Worm (Caenorhabditis elegans) whole organism, L1 larva: ENCODE measurements around the gene dct-8.
"Not testable (repeated sequence)": the region's sequence is repeated elsewhere in the genome, so short reads cannot be mapped to it uniquely, and the experiment has no call there.

ENCODE experiments used
- C16A3.4 ChIP-seq: fragments of 150-350 bp; optimal IDR thresholded peaks from 2 replicates; lab custom pipeline; 2014; ENCODE audit warnings: missing biosample characterization, missing genetic modification characterization
- ceh-8 ChIP-seq: fragments of 200-800 bp; sonication (Bioruptor generic); optimal IDR thresholded peaks from 2 replicates; lab custom pipeline; 2018; ENCODE audit warnings: mild to moderate bottlenecking, missing genetic modification characterization, moderate library complexity, missing compliant biosample characterization
- ceh-88 ChIP-seq: fragments of 200-800 bp; sonication (Bioruptor generic); IDR thresholded peaks from 2 replicates; pipeline ENCODE4 v1.3.6; 2022; ENCODE audit warnings: missing genetic modification characterization, missing compliant biosample characterization
- dpl-1 ChIP-seq, 3 experiments: fragments of 150-350 bp in 2 of 3; sonication (generic microtip) in 1 of 3; optimal IDR thresholded peaks; 2 replicates each; lab custom pipeline; 2014 to 2017; ENCODE audit warnings: missing biosample characterization in 3 of 3, missing genetic modification characterization in 3 of 3, missing genetic modification reagents in 3 of 3
- dsc-1 ChIP-seq: sonication (generic microtip); optimal IDR thresholded peaks from 2 replicates; lab custom pipeline; 2016; ENCODE audit warnings: mild to moderate bottlenecking, missing genetic modification characterization, missing compliant biosample characterization
- egl-13 ChIP-seq: sonication (generic microtip); optimal IDR thresholded peaks from 2 replicates; lab custom pipeline; 2016; ENCODE audit warnings: missing genotype, missing genetic modification reagents, missing genetic modification characterization, missing compliant biosample characterization
- elt-2 ChIP-seq: sonication (generic microtip); optimal IDR thresholded peaks from 2 replicates; lab custom pipeline; 2016; ENCODE audit warnings: missing genetic modification characterization, mild to moderate bottlenecking, inconsistent platforms, missing compliant biosample characterization, missing genetic modification reagents
- fkh-10 ChIP-seq: sonication (generic microtip); optimal IDR thresholded peaks from 2 replicates; lab custom pipeline; 2017; ENCODE audit warnings: missing biosample characterization, missing genetic modification reagents, missing genetic modification characterization
- fkh-8 ChIP-seq: sonication (generic microtip); optimal IDR thresholded peaks from 2 replicates; lab custom pipeline; 2016; ENCODE audit warnings: mild to moderate bottlenecking, missing genetic modification characterization, missing compliant biosample characterization
- fos-1 ChIP-seq: fragments of 150-350 bp; optimal IDR thresholded peaks from 2 replicates; lab custom pipeline; 2014; ENCODE audit warnings: missing biosample characterization, missing genetic modification characterization
- hpl-2 ChIP-seq: fragments of 150-350 bp; optimal IDR thresholded peaks from 2 replicates; lab custom pipeline; 2014; ENCODE audit warnings: missing biosample characterization, missing genetic modification reagents, missing genetic modification characterization
- irx-1 ChIP-seq: sonication (generic microtip); optimal IDR thresholded peaks from 2 replicates; lab custom pipeline; 2016; ENCODE audit warnings: missing genetic modification characterization, missing compliant biosample characterization
- jun-1 ChIP-seq: fragments of 150-350 bp; optimal IDR thresholded peaks from 2 replicates; lab custom pipeline; 2014; ENCODE audit warnings: missing biosample characterization, missing genetic modification reagents, missing genetic modification characterization
- lin-14 ChIP-seq: fragments of 200-800 bp; sonication (Bioruptor generic); optimal IDR thresholded peaks from 2 replicates; lab custom pipeline; 2018; ENCODE audit warnings: mild to moderate bottlenecking, missing genetic modification characterization, moderate library complexity, missing compliant biosample characterization
- lin-15B ChIP-seq: fragments of 150-350 bp; sonication (generic microtip); optimal IDR thresholded peaks from 3 replicates; lab custom pipeline; 2014; ENCODE audit warnings: missing biosample characterization, missing genetic modification characterization
- lin-35 ChIP-seq, 2 experiments: fragments of 150-350 bp; optimal IDR thresholded peaks; 2 replicates each; lab custom pipeline; 2014; ENCODE audit warnings: missing biosample characterization in 2 of 2, missing genetic modification characterization in 2 of 2, missing genetic modification reagents in 2 of 2
- lin-39 ChIP-seq: fragments of 150-350 bp; optimal IDR thresholded peaks from 2 replicates; lab custom pipeline; 2014; ENCODE audit warnings: missing biosample characterization, missing genetic modification reagents, missing genetic modification characterization
- mep-1 ChIP-seq: fragments of 150-350 bp; optimal IDR thresholded peaks from 2 replicates; lab custom pipeline; 2014; ENCODE audit warnings: missing biosample characterization, missing genetic modification characterization
- nhr-20 ChIP-seq: sonication (generic microtip); optimal IDR thresholded peaks from 2 replicates; lab custom pipeline; 2016; ENCODE audit warnings: mild to moderate bottlenecking, missing genetic modification characterization, missing compliant biosample characterization
- nhr-71 ChIP-seq: sonication (generic microtip); optimal IDR thresholded peaks from 2 replicates; lab custom pipeline; 2016; ENCODE audit warnings: mild to moderate bottlenecking, missing genetic modification characterization, moderate library complexity, missing compliant biosample characterization
- nhr-77 ChIP-seq: fragments of 150-350 bp; optimal IDR thresholded peaks from 2 replicates; lab custom pipeline; 2014; ENCODE audit warnings: missing biosample characterization, missing genetic modification characterization
- nhr-84 ChIP-seq: sonication (generic microtip); optimal IDR thresholded peaks from 2 replicates; lab custom pipeline; 2017; ENCODE audit warnings: missing biosample characterization, missing genetic modification characterization
- nhr-90 ChIP-seq: sonication (generic microtip); optimal IDR thresholded peaks from 2 replicates; lab custom pipeline; 2016; ENCODE audit warnings: mild to moderate bottlenecking, missing genetic modification characterization, missing compliant biosample characterization; ENCODE audit not compliant: poor library complexity
- pqm-1 ChIP-seq: sonication (generic microtip); optimal IDR thresholded peaks from 3 replicates; lab custom pipeline; 2017; ENCODE audit warnings: missing biosample characterization, missing genetic modification characterization
- sox-4 ChIP-seq: sonication (generic microtip); optimal IDR thresholded peaks from 2 replicates; lab custom pipeline; 2016; ENCODE audit warnings: missing genetic modification characterization, missing compliant biosample characterization
- unc-130 ChIP-seq: fragments of 150-350 bp; optimal IDR thresholded peaks from 2 replicates; lab custom pipeline; 2017; ENCODE audit warnings: missing biosample characterization, missing genetic modification characterization, inconsistent platforms
- zag-1 ChIP-seq: fragments of 150-350 bp; optimal IDR thresholded peaks from 2 replicates; lab custom pipeline; 2014; ENCODE audit warnings: missing biosample characterization, missing genetic modification characterization
- zip-4 ChIP-seq: fragments of 200-800 bp; sonication (Bioruptor generic); optimal IDR thresholded peaks from 2 replicates; lab custom pipeline; 2018; ENCODE audit warnings: mild to moderate bottlenecking, missing genetic modification characterization, moderate library complexity, missing compliant biosample characterization

Gene dct-8

DNA sequence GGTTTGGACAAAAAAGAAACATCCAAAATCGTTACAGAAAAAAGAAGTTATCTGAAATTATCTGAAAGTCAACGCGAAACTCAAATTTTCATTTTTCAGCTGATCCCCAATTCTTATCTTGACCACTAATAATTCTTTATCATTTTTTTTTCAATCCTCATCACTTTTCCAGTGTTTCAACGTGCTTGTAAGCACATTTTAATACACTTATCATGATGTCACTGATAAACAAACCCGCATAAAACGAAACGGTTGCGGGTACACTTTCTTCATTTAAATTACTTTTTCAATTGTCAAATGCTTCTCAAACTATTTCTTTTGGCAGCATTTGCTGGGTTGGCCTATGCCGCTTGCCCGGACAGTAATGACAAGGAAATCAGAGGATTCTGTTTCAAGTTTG is 27.0 kb downstream of the dct-8 start, which contains the start of gene clec-67:
TSS of gene clec-67 (plus strand) at position 268 of the 400 bp plus-strand sequence.
- TF ChIP-seq nhr-77 (tag; lab: Kevin White, UChicago) (no peak), elt-2 (tag; lab: Kevin White, UChicago) (peak; percentile 94), pqm-1 (tag; lab: Kevin White, UChicago) (peak; percentile 21)

DNA sequence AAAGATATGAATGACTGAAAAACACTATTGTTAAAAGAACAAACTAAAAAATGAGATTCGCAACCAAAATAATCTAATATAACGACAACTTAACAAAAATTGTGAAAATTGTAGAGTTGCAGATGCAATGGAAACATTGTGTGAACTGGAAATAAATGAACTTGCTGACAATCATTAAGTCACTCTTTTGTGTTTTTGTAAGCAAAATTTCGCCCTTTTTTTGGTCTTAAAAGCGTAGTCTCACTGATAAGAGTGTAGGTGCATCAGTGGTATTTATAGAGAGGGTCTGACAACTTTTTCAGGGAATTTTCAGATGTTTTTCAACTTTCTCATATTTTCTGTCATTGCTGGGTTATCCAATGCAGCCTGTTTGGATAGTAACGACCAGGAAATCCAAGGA is 31.2 kb downstream of the dct-8 start, which contains the start of gene clec-68:
TSS of gene clec-68 (plus strand) at position 301 of the 400 bp plus-strand sequence.
- no peak for TF ChIP-seq unc-130 (tag; lab: Kevin White, UChicago)
- no peak for TF ChIP-seq C16A3.4 (tag; lab: Kevin White, UChicago)
- TF ChIP-seq zip-4 (GFP tag; lab: Kevin White, UChicago): no peak
- TF ChIP-seq egl-13: no peak
- no peak for TF ChIP-seq nhr-84 (tag; lab: Kevin White, UChicago)
- TF ChIP-seq lin-35 (GFP tag; optimal IDR thresholded peaks at IDR 0.05; lab: Kevin White, UChicago): no peak

DNA sequence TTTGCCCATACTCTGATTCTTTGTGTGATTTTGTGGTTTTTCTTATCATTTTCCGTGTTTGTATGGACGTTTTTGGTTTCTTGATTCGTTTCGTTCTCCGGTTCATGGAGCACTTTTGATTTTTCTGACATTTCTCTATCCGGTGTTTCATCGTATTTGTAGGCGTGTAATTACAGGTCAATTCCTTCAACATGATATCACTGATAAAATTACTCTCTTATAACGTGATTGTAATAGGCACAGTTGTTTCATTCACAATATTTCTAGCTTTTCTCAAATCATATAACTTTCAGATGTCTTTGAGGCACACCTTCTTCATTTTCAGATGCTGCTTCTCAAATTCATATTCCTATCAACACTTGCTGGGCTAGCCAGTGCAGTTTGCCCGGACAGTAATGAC is 37.5 kb downstream of the dct-8 start, which contains the start of gene clec-70:
TSS of gene clec-70 (plus strand) at position 301 of the 400 bp plus-strand sequence.
- TF ChIP-seq elt-2 (tag; lab: Kevin White, UChicago); fkh-10 (GFP tag; lab: Kevin White, UChicago); fkh-8 (tag; lab: Kevin White, UChicago): not testable (repeated sequence)

DNA sequence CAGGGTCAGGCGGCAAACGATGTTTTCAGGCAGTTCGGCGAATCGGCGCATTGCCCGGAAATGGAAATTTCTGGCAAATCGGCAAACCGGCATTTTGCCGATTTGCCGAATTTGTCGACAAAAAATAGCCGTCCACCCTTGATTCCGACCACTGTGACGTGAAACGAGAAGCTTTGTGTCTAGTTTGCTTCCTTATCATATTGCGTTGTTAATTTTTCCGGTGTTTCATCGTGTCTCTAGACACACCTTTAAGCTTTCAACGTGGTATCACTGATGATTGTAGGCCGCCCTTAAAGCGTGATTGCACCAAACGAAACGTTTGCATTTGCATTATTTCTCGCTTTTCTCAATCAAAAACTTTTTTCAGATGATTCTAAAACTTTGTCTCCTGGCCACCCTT is 42.2 kb downstream of the dct-8 start, which contains the start of gene clec-71:
TSS of gene clec-71 (plus strand) at position 362 of the 400 bp plus-strand sequence.
- no peak for TF ChIP-seq hpl-2
- TF ChIP-seq elt-2 (tag; lab: Kevin White, UChicago): peak; percentile 58

DNA sequence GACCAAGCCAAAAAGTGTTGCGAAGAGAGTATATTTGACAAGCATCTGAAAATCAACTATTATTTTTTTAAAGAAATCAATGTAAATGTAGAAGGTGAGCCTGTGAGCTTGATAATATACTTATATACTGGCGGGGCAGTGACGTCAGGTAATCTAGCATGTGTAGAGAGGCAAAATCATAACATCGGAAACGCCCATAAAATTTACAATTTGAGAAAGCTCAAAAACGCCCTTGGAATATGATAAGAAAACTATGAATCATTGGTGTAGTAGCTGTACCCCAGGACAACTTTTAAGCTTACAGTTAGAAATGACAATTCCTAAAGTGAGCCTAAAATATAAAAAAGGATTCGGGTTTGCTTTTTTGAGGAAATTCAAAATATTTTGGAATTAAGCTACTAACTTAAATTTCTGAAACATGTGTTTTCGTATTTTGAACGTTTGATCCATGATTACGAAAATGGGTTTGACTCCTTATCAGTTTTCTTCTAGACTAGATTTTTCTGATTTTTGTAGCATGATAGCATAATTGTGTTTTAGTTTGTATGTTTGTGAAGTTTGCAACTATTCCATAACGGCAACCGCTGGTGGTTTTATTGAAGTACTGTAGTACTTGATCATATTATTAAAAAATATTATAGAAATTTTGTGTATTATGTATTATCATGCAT is 46.9 kb downstream of the dct-8 start, which contains the start of gene clec-174:
TSS of gene clec-174 (minus strand) at position 51 of the 671 bp plus-strand sequence.
- TF ChIP-seq ceh-88 (GFP tag; lab: Robert Waterston, UW) (no peak), jun-1 (tag; lab: Kevin White, UChicago) (no peak), pqm-1 (tag; lab: Kevin White, UChicago) (no peak), fos-1 (tag; lab: Kevin White, UChicago) (no peak), nhr-71 (no peak), sox-4 (no peak), zag-1 (tag; lab: Kevin White, UChicago) (no peak), dsc-1 (no peak), irx-1 (no peak), fkh-8 (tag; lab: Kevin White, UChicago) (no peak), dpl-1 (GFP tag; optimal IDR thresholded peaks at IDR 0.05; lab: Kevin White, UChicago) (no peak)

DNA sequence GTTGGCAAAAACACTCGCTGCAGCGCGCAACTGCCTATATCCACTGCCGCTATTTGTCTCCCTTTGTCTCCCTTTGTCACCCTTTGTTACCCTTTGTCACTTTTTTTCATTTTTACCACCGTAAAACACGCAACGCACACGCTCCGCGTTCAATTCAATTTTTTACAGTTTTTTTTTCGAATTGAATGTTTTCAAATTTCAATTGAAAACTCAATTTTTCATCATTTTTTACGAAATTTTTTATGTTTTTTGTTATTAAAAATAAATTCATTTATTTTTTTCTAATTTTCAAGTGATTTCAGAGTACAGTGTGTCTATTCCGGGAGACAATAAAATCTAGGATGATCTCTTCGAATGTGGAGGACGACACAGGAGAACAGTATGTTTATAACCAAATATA is 48.1 kb downstream of the dct-8 start, which contains the start of gene Y46C8AL.11:
TSS of gene Y46C8AL.11 (plus strand) at position 301 of the 400 bp plus-strand sequence.
- TF ChIP-seq lin-39 (tag; lab: Kevin White, UChicago): no peak
- no peak for TF ChIP-seq lin-15B (tag; lab: Kevin White, UChicago)
- no peak for TF ChIP-seq mep-1 (tag; lab: Kevin White, UChicago)
- TF ChIP-seq ceh-8 (GFP tag; lab: Kevin White, UChicago): no peak
- TF ChIP-seq zag-1 (tag; lab: Kevin White, UChicago): no peak
- no peak for TF ChIP-seq lin-14 (GFP tag; lab: Kevin White, UChicago)

DNA sequence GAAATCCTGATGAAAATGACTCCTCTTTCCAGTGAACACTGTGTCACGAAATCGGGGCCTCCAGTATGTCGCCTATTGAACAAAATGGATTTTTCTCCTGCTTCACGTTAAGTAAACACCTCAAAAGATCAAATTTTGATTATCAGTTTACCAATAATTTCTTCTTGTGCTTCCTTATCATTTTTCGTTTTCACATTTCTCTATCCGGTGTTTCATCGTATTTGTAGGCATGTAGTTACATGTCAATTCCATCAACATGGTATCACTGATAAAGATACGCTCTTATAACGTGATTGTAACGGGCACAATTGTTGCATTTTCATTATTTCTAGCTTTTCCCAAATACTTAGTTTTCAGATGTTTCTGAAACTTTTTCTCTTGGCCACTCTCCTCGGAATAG is 49.6 kb downstream of the dct-8 start, which contains the start of gene clec-72:
TSS of gene clec-72 (plus strand) at position 358 of the 400 bp plus-strand sequence.
- TF ChIP-seq nhr-20 (tag; lab: Kevin White, UChicago): peak; percentile 13
- no peak for TF ChIP-seq nhr-90 (tag; lab: Kevin White, UChicago)
- TF ChIP-seq elt-2 (tag; lab: Kevin White, UChicago): peak; percentile 98
- peak; percentile 78 for TF ChIP-seq jun-1 (tag; lab: Kevin White, UChicago)
- peak; percentile 78 for TF ChIP-seq pqm-1 (tag; lab: Kevin White, UChicago)
- TF ChIP-seq lin-35 (GFP tag; optimal IDR thresholded peaks at IDR 0.05; lab: Kevin White, UChicago): peak in 1 of 2 experiments; percentile 10
